Fruit fly (Drosophila melanogaster) Kc167 (cell line): Measurements from ENCODE around the gene CG6067.

Experiments
- Myc ChIP-seq: fragments of >200 bp; optimal IDR thresholded peaks from 2 replicates; lab custom pipeline; 2017; ENCODE audit warnings: missing external identifiers
- Sin3A ChIP-seq: fragments of >200 bp; optimal IDR thresholded peaks from 2 replicates; lab custom pipeline; 2018; ENCODE audit warnings: missing external identifiers
- h ChIP-seq: fragments of >200 bp; optimal IDR thresholded peaks from 3 replicates; lab custom pipeline; 2018; ENCODE audit warnings: missing external identifiers
- insv ChIP-seq: fragments of >200 bp; optimal IDR thresholded peaks from 3 replicates; lab custom pipeline; 2018; ENCODE audit warnings: missing external identifiers
- psq ChIP-seq: fragments of >200 bp; optimal IDR thresholded peaks from 2 replicates; lab custom pipeline; 2017; ENCODE audit warnings: missing external identifiers
- ttk ChIP-seq: sonication (Bioruptor generic); optimal IDR thresholded peaks from 2 replicates; lab custom pipeline; 2017; ENCODE audit warnings: missing external identifiers

dm6 chrX:5977769-5978168 lies 22.3 kb downstream of the CG6067 start:
- TF ChIP-seq ttk (no peak), psq (lab: Kevin White, UChicago) (no peak), Sin3A (lab: Kevin White, UChicago) (no peak), Myc (lab: Kevin White, UChicago) (no peak), h (lab: Kevin White, UChicago) (no peak), insv (lab: Kevin White, UChicago) (no peak)
